Worm (Caenorhabditis elegans) whole organism, young adult: ENCODE data around the gene F11E6.9.

Experiments
- B0261.1 ChIP-seq: sonication (generic microtip); optimal IDR thresholded peaks from 2 replicates; lab custom pipeline; 2016; ENCODE audit warnings: mild to moderate bottlenecking, missing genetic modification characterization, moderate library complexity, missing compliant biosample characterization
- bed-2 ChIP-seq: fragments of 200-800 bp; sonication (Bioruptor generic); IDR thresholded peaks from 2 replicates; pipeline ENCODE4 v1.3.6; 2022; ENCODE audit warnings: missing genetic modification reagents, missing genetic modification characterization, missing compliant biosample characterization
- efl-1 ChIP-seq: fragments of 150-350 bp; optimal IDR thresholded peaks from 2 replicates; lab custom pipeline; 2014; ENCODE audit warnings: missing biosample characterization, missing genetic modification reagents, missing genetic modification characterization
- lsl-1 ChIP-seq: fragments of 200-800 bp; sonication (Bioruptor generic); optimal IDR thresholded peaks from 2 replicates; lab custom pipeline; 2018; ENCODE audit warnings: mild to moderate bottlenecking, missing genetic modification characterization, moderate library complexity, missing compliant biosample characterization
- nfya-1 ChIP-seq: sonication (generic microtip); optimal IDR thresholded peaks from 2 replicates; lab custom pipeline; 2017; ENCODE audit warnings: antibody characterized with exemption, missing compliant biosample characterization, missing genetic modification characterization, borderline replicate concordance; ENCODE audit not compliant: insufficient read depth
- nhr-120 ChIP-seq: fragments of 200-800 bp; sonication (Bioruptor generic); IDR thresholded peaks from 2 replicates; pipeline ENCODE4 v1.3.6; 2022; ENCODE audit warnings: missing genetic modification characterization, missing compliant biosample characterization
- pha-4 ChIP-seq: fragments of 150-350 bp; sonication (generic microtip); optimal IDR thresholded peaks from 2 replicates; lab custom pipeline; 2014; ENCODE audit warnings: missing biosample characterization, missing genetic modification reagents, missing genetic modification characterization
- snpc-4 ChIP-seq, 5 experiments: fragments of 150-350 bp in 1 of 5; sonication (generic microtip) in 4 of 5; optimal IDR thresholded peaks; 2 replicates each; lab custom pipeline; 2014 to 2018; ENCODE audit warnings: missing genetic modification characterization in 5 of 5, missing biosample characterization in 3 of 5, antibody characterized with exemption in 2 of 5, mild to moderate bottlenecking in 2 of 5, missing compliant biosample characterization in 2 of 5, missing genotype in 2 of 5, moderate library complexity in 2 of 5, missing genetic modification reagents in 1 of 5
- zim-3 ChIP-seq: sonication (generic microtip); optimal IDR thresholded peaks from 2 replicates; lab custom pipeline; 2017; ENCODE audit warnings: mild to moderate bottlenecking, missing genetic modification characterization, moderate library complexity, missing compliant biosample characterization
- ztf-18 ChIP-seq: sonication (generic microtip); optimal IDR thresholded peaks from 2 replicates; lab custom pipeline; 2016; ENCODE audit warnings: missing genotype, mild to moderate bottlenecking, missing genetic modification characterization, missing compliant biosample characterization
- ztf-26 ChIP-seq: sonication (generic microtip); optimal IDR thresholded peaks from 2 replicates; lab custom pipeline; 2017; ENCODE audit warnings: missing genetic modification characterization, missing compliant biosample characterization

ce11 chrIV:17461222-17461707 lies 13.9 kb downstream of the F11E6.9 start, which contains the start of gene rif-1.1:
- TF ChIP-seq efl-1 (GFP tag; lab: Kevin White, UChicago) (peak; percentile 96), bed-2 (GFP tag; lab: Robert Waterston, UW) (no peak), B0261.1 (tag; lab: Kevin White, UChicago) (no peak), zim-3 (tag; lab: Kevin White, UChicago) (no peak), nhr-120 (GFP tag; lab: Robert Waterston, UW) (no peak), snpc-4 (GFP tag; optimal IDR thresholded peaks at IDR 0.05; lab: Kevin White, UChicago) (peak; percentile 67), snpc-4 (tag; optimal IDR thresholded peaks at IDR 0.05; lab: Kevin White, UChicago) (peak in 3 of 4 experiments; percentile 54 to 89 (median 82)), lsl-1 (peak; percentile 83), nfya-1 (tag; lab: Kevin White, UChicago) (no peak), ztf-18 (tag; lab: Kevin White, UChicago) (no peak), pha-4 (no peak), ztf-26 (no peak)
